Fruit fly (Drosophila melanogaster) whole organism, larva: Measurements from ENCODE around the gene app.

Source experiments
- noc ChIP-seq: fragments of 200-800 bp; sonication (Bioruptor generic); optimal IDR thresholded peaks from 3 replicates; lab custom pipeline; 2019; ENCODE audit warnings: missing biosample characterization, mild to moderate bottlenecking, missing genetic modification characterization, moderate library complexity

Gene app

dm6 chr3L:12178847-12179437, 87.7 kb downstream of the app start:
- peak; percentile 21 for TF ChIP-seq noc (tag; lab: Kevin White, UChicago)

- no peak for TF ChIP-seq noc (tag; lab: Kevin White, UChicago)
Measured at dm6 chr3L:12177301-12177700, 89.3 kb downstream of the app start, which contains the start of gene CAH2. TSS of gene CAH2 (plus strand) at chr3L:12177601.

- TF ChIP-seq noc (tag; lab: Kevin White, UChicago) = no peak
Measured at dm6 chr3L:12175382-12175781, 91.3 kb downstream of the app start, which contains the start of gene Rh7. TSS of gene Rh7 (minus strand) at chr3L:12175482.

dm6 chr3L:12163693-12164092, 102.9 kb downstream of the app start, which contains the start of gene CG9760:
TSS of gene CG9760 (minus strand) at chr3L:12163735.
- TF ChIP-seq noc (tag; lab: Kevin White, UChicago) = no peak

dm6 chr3L:12163082-12163481, 103.6 kb downstream of the app start:
- TF ChIP-seq noc (tag; lab: Kevin White, UChicago) = no peak

dm6 chr3L:12162156-12162682, 104.4 kb downstream of the app start:
- no peak for TF ChIP-seq noc (tag; lab: Kevin White, UChicago)
